Fruit fly (Drosophila melanogaster): Measurements from ENCODE around the gene Cftr.

Gene Cftr

DNA sequence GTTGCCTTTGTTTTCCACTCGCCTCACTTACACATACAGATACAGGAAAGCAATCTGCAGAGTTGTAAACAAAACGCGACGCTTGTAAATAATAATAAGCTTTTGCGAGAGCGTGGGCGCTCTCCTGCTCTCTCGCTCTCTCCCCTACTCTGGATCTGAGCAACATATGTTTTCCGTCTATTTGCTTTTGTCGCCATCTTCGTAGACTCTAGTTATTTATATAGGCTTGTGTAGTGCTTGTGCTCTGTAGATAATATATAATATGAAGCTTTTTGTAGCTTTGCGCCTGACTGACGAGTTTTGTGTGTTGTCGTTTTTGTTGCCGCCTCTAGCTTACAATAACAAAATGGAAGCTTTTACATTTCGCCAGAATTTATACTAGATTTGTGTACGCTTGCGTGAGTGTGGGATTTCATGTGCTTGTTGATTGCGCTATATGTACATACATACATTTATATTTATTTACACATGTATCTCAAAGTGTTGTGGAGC is 22.1 kb upstream of the Cftr start (continued):
- TF ChIP-seq Pdp1 (GFP tag; optimal IDR thresholded peaks at IDR 0.05): peak in 1 of 2 experiments; percentile 82
- no peak for TF ChIP-seq nerfin-2 (GFP tag; IDR thresholded peaks at IDR 0.05; ENCODE audit: partially characterized antibody)
- no peak for TF ChIP-seq Tbp (GFP tag; optimal IDR thresholded peaks at IDR 0.05)
- TF ChIP-seq CG6654 (GFP tag; optimal IDR thresholded peaks at IDR 0.05): no peak
- TF ChIP-seq HLH54F (GFP tag; optimal IDR thresholded peaks at IDR 0.05): no peak
- no peak for TF ChIP-seq NC2α (GFP tag; optimal IDR thresholded peaks at IDR 0.05)
- no peak for TF ChIP-seq p53 (GFP tag; optimal IDR thresholded peaks at IDR 0.05)
- TF ChIP-seq bigmax (GFP tag; optimal IDR thresholded peaks at IDR 0.05): no peak
- no peak for TF ChIP-seq CG31441 (GFP tag; IDR thresholded peaks at IDR 0.05)
- TF ChIP-seq Optix (GFP tag; IDR thresholded peaks at IDR 0.05): no peak
- no peak for TF ChIP-seq CG4617 (GFP tag; optimal IDR thresholded peaks at IDR 0.05; ENCODE audit: borderline replicate concordance)
- TF ChIP-seq pum (GFP tag; optimal IDR thresholded peaks at IDR 0.05): no peak
- TF ChIP-seq tll (GFP tag; optimal IDR thresholded peaks at IDR 0.05): no peak
- TF ChIP-seq Stat92E (GFP tag; optimal IDR thresholded peaks at IDR 0.05): peak in 1 of 3 experiments; percentile 56
- TF ChIP-seq Dip3 (GFP tag; optimal IDR thresholded peaks at IDR 0.05): no peak
- TF ChIP-seq Drgx (GFP tag; IDR thresholded peaks at IDR 0.05): peak; percentile 36; the same call in 1 of the 2 replicates
- TF ChIP-seq CG11247 (GFP tag; IDR thresholded peaks at IDR 0.05): 0 out of 2 replicates have a peak, but pooled peaks have one; percentile 4
- peak; percentile 32 for TF ChIP-seq pho (GFP tag; optimal IDR thresholded peaks at IDR 0.05)
- no peak for TF ChIP-seq toy (GFP tag; IDR thresholded peaks at IDR 0.05)
- TF ChIP-seq CrebB (tag; optimal IDR thresholded peaks at IDR 0.05): peak; percentile 81
- no peak for TF ChIP-seq B-H1 (GFP tag; IDR thresholded peaks at IDR 0.05)
- no peak for TF ChIP-seq dm (GFP tag; optimal IDR thresholded peaks at IDR 0.05)
- TF ChIP-seq kah (GFP tag; optimal IDR thresholded peaks at IDR 0.05): peak; percentile 58
- peak; percentile 32 for TF ChIP-seq Camta (GFP tag; optimal IDR thresholded peaks at IDR 0.05)
- TF ChIP-seq org-1 (GFP tag; optimal IDR thresholded peaks at IDR 0.05): peak; percentile 39
- TF ChIP-seq row (GFP tag; IDR thresholded peaks at IDR 0.05): peak; percentile 27; the same call in 1 of the 3 replicates
- TF ChIP-seq gsb-n (tag; optimal IDR thresholded peaks at IDR 0.05): peak; percentile 44
- no peak for TF ChIP-seq Lhr (GFP tag; optimal IDR thresholded peaks at IDR 0.05)
- peak; percentile 91 for TF ChIP-seq Fer1 (GFP tag; optimal IDR thresholded peaks at IDR 0.05)
- peak; percentile 45 for TF ChIP-seq gem (tag; optimal IDR thresholded peaks at IDR 0.05)
- TF ChIP-seq CG10147 (GFP tag; optimal IDR thresholded peaks at IDR 0.05): peak; percentile 75
- TF ChIP-seq dan (GFP tag; IDR thresholded peaks at IDR 0.05): no peak
- peak; percentile 38 for TF ChIP-seq CG11723 (GFP tag; optimal IDR thresholded peaks at IDR 0.05)
- no peak for TF ChIP-seq CG7271 (tag; optimal IDR thresholded peaks at IDR 0.05)
- TF ChIP-seq CG8089 (GFP tag; optimal IDR thresholded peaks at IDR 0.05): no peak
- peak; percentile 91 for TF ChIP-seq sens (GFP tag)
- TF ChIP-seq Xrp1 (GFP tag; IDR thresholded peaks at IDR 0.05): no peak; the same call in none of the 2 replicates
- TF ChIP-seq twi (tag; optimal IDR thresholded peaks at IDR 0.05): peak; percentile 66
- peak; percentile 41 for TF ChIP-seq zf30C (GFP tag; optimal IDR thresholded peaks at IDR 0.05)
- peak; percentile 45 for TF ChIP-seq bab2 (GFP tag; optimal IDR thresholded peaks at IDR 0.05)
- TF ChIP-seq dimm (GFP tag; IDR thresholded peaks at IDR 0.05): no peak
- TF ChIP-seq E2f2 (GFP tag; IDR thresholded peaks at IDR 0.05): peak; percentile 54; the same call in 1 of the 2 replicates
- no peak for TF ChIP-seq CG7963 (GFP tag; IDR thresholded peaks at IDR 0.05; ENCODE audit: partially characterized antibody)
- TF ChIP-seq z (GFP tag; IDR thresholded peaks at IDR 0.05): peak; percentile 51; the same call in 1 of the 3 replicates
- no peak for TF ChIP-seq mld (GFP tag; IDR thresholded peaks at IDR 0.05; ENCODE audit: partially characterized antibody)
- TF ChIP-seq lilli (GFP tag; optimal IDR thresholded peaks at IDR 0.05): peak; percentile 44
- no peak for TF ChIP-seq CG15073 (GFP tag; optimal IDR thresholded peaks at IDR 0.05)
- peak; percentile 26 for TF ChIP-seq CG4854 (GFP tag; optimal IDR thresholded peaks at IDR 0.05)
- TF ChIP-seq CG4707 (GFP tag; optimal IDR thresholded peaks at IDR 0.05): peak; percentile 68
- peak; percentile 37 for TF ChIP-seq CG17912 (GFP tag; optimal IDR thresholded peaks at IDR 0.05)
